Fruit fly (Drosophila melanogaster) Kc167 (cell line): ENCODE results near the gene c-cup.

ENCODE experiments used
- Myc ChIP-seq: fragments of >200 bp; optimal IDR thresholded peaks from 2 replicates; lab custom pipeline; 2017; ENCODE audit warnings: missing external identifiers
- Sin3A ChIP-seq: fragments of >200 bp; optimal IDR thresholded peaks from 2 replicates; lab custom pipeline; 2018; ENCODE audit warnings: missing external identifiers
- h ChIP-seq: fragments of >200 bp; optimal IDR thresholded peaks from 3 replicates; lab custom pipeline; 2018; ENCODE audit warnings: missing external identifiers
- psq ChIP-seq: fragments of >200 bp; optimal IDR thresholded peaks from 2 replicates; lab custom pipeline; 2017; ENCODE audit warnings: missing external identifiers
- ttk ChIP-seq: sonication (Bioruptor generic); optimal IDR thresholded peaks from 2 replicates; lab custom pipeline; 2017; ENCODE audit warnings: missing external identifiers

- no peak for TF ChIP-seq ttk (lab: Kevin White, UChicago)
- no peak for TF ChIP-seq h
- no peak for TF ChIP-seq Sin3A (lab: Kevin White, UChicago)
- TF ChIP-seq psq (lab: Kevin White, UChicago), result no peak
- no peak for TF ChIP-seq Myc (lab: Kevin White, UChicago)
Measured at dm6 chr2L:1836238-1836637, 3.9 kb upstream of the c-cup start, which contains the start of gene wry.
